Worm (Caenorhabditis elegans) whole organism, young adult: Measurements from ENCODE around the gene rmd-2.

Experiments
- Y79H2A.3 ChIP-seq: fragments of 200-800 bp; sonication (Bioruptor generic); conservative IDR thresholded peaks from 2 replicates; pipeline ENCODE4 v1.3.6; 2022; ENCODE audit warnings: missing genetic modification reagents, missing genetic modification characterization, missing compliant biosample characterization
- attf-5 ChIP-seq: fragments of 200-800 bp; sonication (Bioruptor generic); optimal IDR thresholded peaks from 2 replicates; lab custom pipeline; 2018; ENCODE audit warnings: mild to moderate bottlenecking, missing genetic modification characterization, missing compliant biosample characterization
- lin-35 ChIP-seq, 3 experiments: fragments of 150-350 bp in 2 of 3; sonication (generic microtip) in 1 of 3; optimal IDR thresholded peaks; 2 replicates each; lab custom pipeline; 2014 to 2018; ENCODE audit warnings: missing biosample characterization in 3 of 3, missing genetic modification characterization in 3 of 3, missing genetic modification reagents in 3 of 3
- sdz-38 ChIP-seq: sonication (generic microtip); optimal IDR thresholded peaks from 2 replicates; lab custom pipeline; 2016; ENCODE audit warnings: missing genotype, missing genetic modification characterization, missing compliant biosample characterization
- snpc-3.4 ChIP-seq: sonication (generic microtip); optimal IDR thresholded peaks from 2 replicates; lab custom pipeline; 2017; ENCODE audit warnings: missing genetic modification characterization, mild to moderate bottlenecking, missing compliant biosample characterization, antibody characterized with exemption, moderate library complexity, missing genotype, missing genetic modification reagents

DNA sequence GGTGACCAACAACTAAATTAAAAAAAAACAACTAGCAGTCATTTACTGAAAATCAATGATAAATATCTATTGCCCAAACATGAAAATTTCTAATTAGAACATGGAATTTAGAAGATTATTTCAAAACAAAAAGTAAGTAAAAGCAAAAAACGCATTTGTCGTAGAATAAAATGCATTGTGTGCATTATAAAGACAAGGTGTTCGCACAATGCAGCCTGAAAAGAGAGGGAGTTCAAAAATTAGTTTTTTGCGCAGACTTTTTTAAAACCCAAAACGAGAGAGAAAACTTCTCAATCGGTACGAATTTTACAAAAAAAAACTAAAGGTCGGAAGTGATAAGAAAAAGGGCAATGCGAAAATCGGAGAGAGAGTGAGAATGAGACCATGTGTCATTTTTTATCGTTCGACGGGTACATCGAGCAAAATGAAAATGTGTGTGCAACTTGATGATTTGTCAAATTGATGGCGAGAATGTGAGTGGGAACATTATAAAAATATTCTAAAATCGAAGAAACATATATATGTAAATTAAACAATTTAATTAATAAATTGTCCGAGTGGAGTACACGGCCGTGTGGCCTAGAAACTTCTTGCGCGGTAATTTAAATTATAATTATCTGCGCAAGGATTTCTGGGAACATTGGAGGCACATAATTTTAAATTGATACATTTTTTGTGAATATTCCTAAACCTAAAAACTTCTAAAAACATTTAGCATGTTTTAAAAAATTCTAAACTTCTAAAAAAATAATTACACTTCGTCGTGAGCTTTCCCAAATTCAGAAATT, 45.5 kb upstream of the rmd-2 start:
- peak in 1 of 3 experiments; percentile 70 for TF ChIP-seq lin-35 (GFP tag; optimal IDR thresholded peaks at IDR 0.05; lab: Kevin White, UChicago)
- no peak for TF ChIP-seq snpc-3.4 (tag; lab: Kevin White, UChicago)
- TF ChIP-seq Y79H2A.3 (GFP tag; lab: Robert Waterston, UW): no peak
- peak; percentile 17 for TF ChIP-seq attf-5 (GFP tag; lab: Kevin White, UChicago)
- TF ChIP-seq sdz-38 (tag; lab: Kevin White, UChicago): no peak
